Comparison of ENCODE assay signal across 1 fruit fly cellular context in the genomic region with DNA sequence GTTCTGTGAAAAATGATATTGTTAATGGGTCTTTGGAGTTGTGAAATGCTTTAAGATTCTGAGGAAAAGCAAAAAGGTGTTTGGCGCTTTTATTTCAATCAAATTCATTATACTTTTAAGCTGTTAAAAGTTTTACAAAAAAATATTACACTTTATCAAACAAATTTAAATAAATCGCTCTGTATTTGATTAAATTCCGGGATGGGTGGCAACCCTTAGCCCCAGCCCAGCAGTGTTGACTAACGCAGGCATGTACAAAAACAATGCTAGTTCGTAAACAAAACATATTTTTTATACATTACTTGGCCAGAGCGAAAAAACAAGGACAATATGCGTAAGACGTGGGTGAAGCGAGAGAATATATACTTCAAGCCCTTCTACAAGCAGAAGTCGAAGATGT.
TF ChIP-seq lines count a peak whose summit lies in the region.

A gene (plus strand): TSS at position 228 of the 400 bp plus-strand sequence.

TF ChIP-seq in whole organism, embryonic, 481 proteins besides CTCF, POLR2A, EP300 and RAD21 (continued from another document and continues in another):
- TF ChIP-seq sens (GFP tag; lab: Kevin White, UChicago): peak; percentile 92
- TF ChIP-seq CG14710 (tag; optimal IDR thresholded peaks at IDR 0.05; lab: Kevin White, UChicago): peak; percentile 62
- no peak for TF ChIP-seq bigmax (GFP tag; optimal IDR thresholded peaks at IDR 0.05; lab: Kevin White, UChicago)
- peak; percentile 76 for TF ChIP-seq PHDP (tag; optimal IDR thresholded peaks at IDR 0.05; lab: Kevin White, UChicago)
- no peak for TF ChIP-seq peb (GFP tag; IDR thresholded peaks at IDR 0.05; lab: Robert Waterston, UW)
- TF ChIP-seq exex (tag; optimal IDR thresholded peaks at IDR 0.05; lab: Kevin White, UChicago): peak; percentile 39
- peak; percentile 66 for TF ChIP-seq Ets97D (GFP tag; optimal IDR thresholded peaks at IDR 0.05; lab: Kevin White, UChicago)
- TF ChIP-seq Sox102F (GFP tag; optimal IDR thresholded peaks at IDR 0.05; lab: Kevin White, UChicago): peak; percentile 51
- no peak for TF ChIP-seq Optix (GFP tag; IDR thresholded peaks at IDR 0.05; lab: Robert Waterston, UW)
- TF ChIP-seq CrebB (tag; optimal IDR thresholded peaks at IDR 0.05; lab: Kevin White, UChicago): peak; percentile 34
- TF ChIP-seq CG33557 (GFP tag; optimal IDR thresholded peaks at IDR 0.05; lab: Kevin White, UChicago): peak; percentile 40
- peak; percentile 33 for TF ChIP-seq Ssrp (tag; optimal IDR thresholded peaks at IDR 0.05; lab: Kevin White, UChicago)
- TF ChIP-seq hth (optimal IDR thresholded peaks at IDR 0.05; lab: Kevin White, UChicago): no peak
- no peak for TF ChIP-seq CG6254 (GFP tag; optimal IDR thresholded peaks at IDR 0.05; lab: Kevin White, UChicago)
- TF ChIP-seq Mrtf (GFP tag; IDR thresholded peaks at IDR 0.05; lab: Robert Waterston, UW): no peak
- TF ChIP-seq H15 (GFP tag; IDR thresholded peaks at IDR 0.05; lab: Robert Waterston, UW): no peak; the same call in 2 of the 3 replicates
- TF ChIP-seq z (GFP tag; IDR thresholded peaks at IDR 0.05; lab: Robert Waterston, UW): no peak
- TF ChIP-seq Hr51 (GFP tag; optimal IDR thresholded peaks at IDR 0.05; lab: Kevin White, UChicago): peak; percentile 54 to 62
- peak; percentile 14 for TF ChIP-seq slp2 (GFP tag; optimal IDR thresholded peaks at IDR 0.05; lab: Kevin White, UChicago)
- TF ChIP-seq schlank (tag; optimal IDR thresholded peaks at IDR 0.05; lab: Kevin White, UChicago): peak; percentile 34
- no peak for TF ChIP-seq tll (GFP tag; optimal IDR thresholded peaks at IDR 0.05; lab: Kevin White, UChicago)
- peak; percentile 36 for TF ChIP-seq Sry-δ (GFP tag; optimal IDR thresholded peaks at IDR 0.05; lab: Kevin White, UChicago)
- TF ChIP-seq bowl (GFP tag; IDR thresholded peaks at IDR 0.05; lab: Robert Waterston, UW): no peak
- TF ChIP-seq CG10959 (GFP tag; IDR thresholded peaks at IDR 0.05; lab: Robert Waterston, UW): no peak
- no peak for TF ChIP-seq danr (GFP tag; IDR thresholded peaks at IDR 0.05; lab: Robert Waterston, UW)
- 0 out of 4 replicates have a peak, but pooled peaks have one; percentile 5 for TF ChIP-seq Gug (GFP tag; IDR thresholded peaks at IDR 0.05; lab: Robert Waterston, UW)
- TF ChIP-seq row (GFP tag; IDR thresholded peaks at IDR 0.05; lab: Robert Waterston, UW): peak; percentile 85
- peak; percentile 58 for TF ChIP-seq CG12769 (tag; optimal IDR thresholded peaks at IDR 0.05; lab: Kevin White, UChicago)
- peak; percentile 23 for TF ChIP-seq CG3407 (GFP tag; optimal IDR thresholded peaks at IDR 0.05; lab: Kevin White, UChicago)
- TF ChIP-seq CG11456 (GFP tag; IDR thresholded peaks at IDR 0.05; lab: Robert Waterston, UW): peak; percentile 72; the same call in 2 of the 3 replicates
- TF ChIP-seq grn (GFP tag; optimal IDR thresholded peaks at IDR 0.05; lab: Kevin White, UChicago): no peak
- peak; percentile 55 for TF ChIP-seq CG13287 (GFP tag; IDR thresholded peaks at IDR 0.05; lab: Robert Waterston, UW; ENCODE audit: partially characterized antibody)
- TF ChIP-seq Nf-YB (GFP tag; optimal IDR thresholded peaks at IDR 0.05; lab: Kevin White, UChicago): peak; percentile 28
- peak; percentile 80 for TF ChIP-seq lab (GFP tag; optimal IDR thresholded peaks at IDR 0.05; lab: Kevin White, UChicago)
- TF ChIP-seq Fer2 (tag; optimal IDR thresholded peaks at IDR 0.05; lab: Kevin White, UChicago): peak; percentile 33
- TF ChIP-seq CoRest (tag; optimal IDR thresholded peaks at IDR 0.05; lab: Kevin White, UChicago): peak; percentile 59
- peak; percentile 40 for TF ChIP-seq HHEX (GFP tag; optimal IDR thresholded peaks at IDR 0.05; lab: Kevin White, UChicago)
- peak; percentile 70 for TF ChIP-seq CG17385 (GFP tag; optimal IDR thresholded peaks at IDR 0.05; lab: Kevin White, UChicago)
- TF ChIP-seq CG43689 (GFP tag; IDR thresholded peaks at IDR 0.05; lab: Robert Waterston, UW): no peak
- TF ChIP-seq CG11696 (GFP tag; IDR thresholded peaks at IDR 0.05; lab: Robert Waterston, UW): no peak
- peak; percentile 71 for TF ChIP-seq Xrp1 (GFP tag; IDR thresholded peaks at IDR 0.05; lab: Robert Waterston, UW)
- peak; percentile 85 for TF ChIP-seq CG9932 (GFP tag; IDR thresholded peaks at IDR 0.05; lab: Robert Waterston, UW)
- 0 out of 2 replicates have a peak, but pooled peaks have one; percentile 46 for TF ChIP-seq H2.0 (GFP tag; IDR thresholded peaks at IDR 0.05; lab: Robert Waterston, UW)
- TF ChIP-seq Abd-B (GFP tag; optimal IDR thresholded peaks at IDR 0.05; lab: Kevin White, UChicago): peak; percentile 1
- 0 out of 2 replicates have a peak, but pooled peaks have one; percentile 25 for TF ChIP-seq sna (GFP tag; IDR thresholded peaks at IDR 0.05; lab: Robert Waterston, UW; ENCODE audit: partially characterized antibody)
- no peak for TF ChIP-seq pfk (GFP tag; optimal IDR thresholded peaks at IDR 0.05; lab: Kevin White, UChicago)
- TF ChIP-seq CG16863 (GFP tag; optimal IDR thresholded peaks at IDR 0.05; lab: Kevin White, UChicago): peak; percentile 58
- TF ChIP-seq CG9727 (GFP tag; optimal IDR thresholded peaks at IDR 0.05; lab: Kevin White, UChicago): peak; percentile 40
- TF ChIP-seq ase (GFP tag; IDR thresholded peaks at IDR 0.05; lab: Robert Waterston, UW): no peak
- TF ChIP-seq wdn (GFP tag; IDR thresholded peaks at IDR 0.05; lab: Robert Waterston, UW): no peak
- TF ChIP-seq toy (GFP tag; IDR thresholded peaks at IDR 0.05; lab: Robert Waterston, UW): no peak
- TF ChIP-seq Rx (GFP tag; IDR thresholded peaks at IDR 0.05; lab: Robert Waterston, UW): no peak
- TF ChIP-seq unpg (GFP tag; optimal IDR thresholded peaks at IDR 0.05; lab: Kevin White, UChicago): peak; percentile 64
- no peak for TF ChIP-seq da (GFP tag; optimal IDR thresholded peaks at IDR 0.05; lab: Kevin White, UChicago)
- peak; percentile 77 for TF ChIP-seq CG3281 (GFP tag; optimal IDR thresholded peaks at IDR 0.05; lab: Kevin White, UChicago)
- no peak for TF ChIP-seq Ravus (GFP tag; IDR thresholded peaks at IDR 0.05; lab: Robert Waterston, UW)
- peak; percentile 62 for TF ChIP-seq pzg (GFP tag; optimal IDR thresholded peaks at IDR 0.05; lab: Kevin White, UChicago)
- peak; percentile 63 for TF ChIP-seq repo (GFP tag; optimal IDR thresholded peaks at IDR 0.05; lab: Kevin White, UChicago)
- peak; percentile 20 for TF ChIP-seq pnt (GFP tag; optimal IDR thresholded peaks at IDR 0.05; lab: Kevin White, UChicago)
- TF ChIP-seq CG5245 (GFP tag; optimal IDR thresholded peaks at IDR 0.05; lab: Kevin White, UChicago): peak; percentile 34
- TF ChIP-seq chm (GFP tag; IDR thresholded peaks at IDR 0.05; lab: Robert Waterston, UW): peak; percentile 77; the same call in 1 of the 2 replicates
- no peak for TF ChIP-seq CG12236 (GFP tag; optimal IDR thresholded peaks at IDR 0.05; lab: Kevin White, UChicago)
- no peak for TF ChIP-seq pb (GFP tag; optimal IDR thresholded peaks at IDR 0.05; lab: Kevin White, UChicago)
- TF ChIP-seq gsb-n (tag; optimal IDR thresholded peaks at IDR 0.05; lab: Kevin White, UChicago): no peak
- no peak for TF ChIP-seq Stat92E (GFP tag; optimal IDR thresholded peaks at IDR 0.05; lab: Kevin White, UChicago)
- TF ChIP-seq aop (GFP tag; IDR thresholded peaks at IDR 0.05; lab: Robert Waterston, UW): no peak
- TF ChIP-seq CG8359 (GFP tag; optimal IDR thresholded peaks at IDR 0.05; lab: Kevin White, UChicago; ENCODE audit: borderline replicate concordance): no peak
- TF ChIP-seq zf30C (GFP tag; optimal IDR thresholded peaks at IDR 0.05; lab: Kevin White, UChicago): peak; percentile 63
- peak; percentile 58; the same call in 1 of the 3 replicates for TF ChIP-seq CG17361 (GFP tag; IDR thresholded peaks at IDR 0.05; lab: Robert Waterston, UW)
- peak; percentile 13 for TF ChIP-seq CG8089 (GFP tag; optimal IDR thresholded peaks at IDR 0.05; lab: Kevin White, UChicago)
- TF ChIP-seq HLHmδ (GFP tag; optimal IDR thresholded peaks at IDR 0.05; lab: Kevin White, UChicago): no peak
- TF ChIP-seq Mad (GFP tag; optimal IDR thresholded peaks at IDR 0.05; lab: Kevin White, UChicago): peak; percentile 56
- peak; percentile 14 for TF ChIP-seq CG31365 (tag; optimal IDR thresholded peaks at IDR 0.05; lab: Kevin White, UChicago)
- TF ChIP-seq Dad (GFP tag; optimal IDR thresholded peaks at IDR 0.05; lab: Kevin White, UChicago): peak; percentile 50
- TF ChIP-seq CG2678 (tag; optimal IDR thresholded peaks at IDR 0.05; lab: Kevin White, UChicago): peak; percentile 68
- no peak for TF ChIP-seq inv (GFP tag; IDR thresholded peaks at IDR 0.05; lab: Robert Waterston, UW; ENCODE audit: partially characterized antibody)
- TF ChIP-seq CG2875 (GFP tag; optimal IDR thresholded peaks at IDR 0.05; lab: Kevin White, UChicago): peak; percentile 11
- TF ChIP-seq CG30020 (tag; optimal IDR thresholded peaks at IDR 0.05; lab: Kevin White, UChicago): peak; percentile 32
- TF ChIP-seq Chrac-16 (GFP tag; optimal IDR thresholded peaks at IDR 0.05; lab: Kevin White, UChicago): peak; percentile 55
- peak; percentile 73 for TF ChIP-seq sqz (GFP tag; optimal IDR thresholded peaks at IDR 0.05; lab: Kevin White, UChicago)
- TF ChIP-seq CG1832 (GFP tag; optimal IDR thresholded peaks at IDR 0.05; lab: Kevin White, UChicago): no peak
- no peak for TF ChIP-seq CG14667 (GFP tag; IDR thresholded peaks at IDR 0.05; lab: Robert Waterston, UW)
- no peak for TF ChIP-seq CG9797 (GFP tag; optimal IDR thresholded peaks at IDR 0.05; lab: Kevin White, UChicago)
- peak; percentile 68 for TF ChIP-seq NfI (GFP tag; optimal IDR thresholded peaks at IDR 0.05; lab: Kevin White, UChicago)
- TF ChIP-seq CG12155 (GFP tag; optimal IDR thresholded peaks at IDR 0.05; lab: Kevin White, UChicago): peak; percentile 65
- no peak for TF ChIP-seq CG9876 (GFP tag; optimal IDR thresholded peaks at IDR 0.05; lab: Kevin White, UChicago)
- TF ChIP-seq kni (GFP tag; optimal IDR thresholded peaks at IDR 0.05; lab: Kevin White, UChicago): no peak
- TF ChIP-seq pum (GFP tag; optimal IDR thresholded peaks at IDR 0.05; lab: Kevin White, UChicago): peak; percentile 43
- peak; percentile 81 for TF ChIP-seq CHES-1-like (GFP tag; optimal IDR thresholded peaks at IDR 0.05; lab: Kevin White, UChicago)
- peak; percentile 38; the same call in 1 of the 2 replicates for TF ChIP-seq CG5953 (GFP tag; IDR thresholded peaks at IDR 0.05; lab: Robert Waterston, UW)
- peak; percentile 52 for TF ChIP-seq CG18764 (GFP tag; optimal IDR thresholded peaks at IDR 0.05; lab: Kevin White, UChicago)
- TF ChIP-seq wor (GFP tag; IDR thresholded peaks at IDR 0.05; lab: Robert Waterston, UW): no peak
- TF ChIP-seq Dp (GFP tag; optimal IDR thresholded peaks at IDR 0.05; lab: Kevin White, UChicago): peak; percentile 71
- TF ChIP-seq crp (GFP tag; optimal IDR thresholded peaks at IDR 0.05; lab: Kevin White, UChicago): peak in 1 of 2 experiments; percentile 60
- TF ChIP-seq mam (GFP tag; optimal IDR thresholded peaks at IDR 0.05; lab: Kevin White, UChicago): peak; percentile 76
- peak; percentile 71 for TF ChIP-seq bab2 (GFP tag; optimal IDR thresholded peaks at IDR 0.05; lab: Kevin White, UChicago)
- TF ChIP-seq caup (GFP tag; optimal IDR thresholded peaks at IDR 0.05; lab: Kevin White, UChicago; ENCODE audit: severe bottlenecking): peak; percentile 74
- peak; percentile 66 for TF ChIP-seq CG1603 (tag; optimal IDR thresholded peaks at IDR 0.05; lab: Kevin White, UChicago)
- TF ChIP-seq CG4617 (GFP tag; optimal IDR thresholded peaks at IDR 0.05; lab: Kevin White, UChicago; ENCODE audit: borderline replicate concordance): peak; percentile 88
- peak; percentile 53 for TF ChIP-seq dmrt99B (tag; optimal IDR thresholded peaks at IDR 0.05; lab: Kevin White, UChicago)
- peak; percentile 46; the same call in 1 of the 3 replicates for TF ChIP-seq zfh1 (GFP tag; IDR thresholded peaks at IDR 0.05; lab: Robert Waterston, UW)
- TF ChIP-seq Doc2 (GFP tag; IDR thresholded peaks at IDR 0.05; lab: Robert Waterston, UW): no peak
- peak; percentile 8 for TF ChIP-seq Vsx1 (GFP tag; optimal IDR thresholded peaks at IDR 0.05; lab: Kevin White, UChicago)
- no peak for TF ChIP-seq ap (GFP tag; IDR thresholded peaks at IDR 0.05; lab: Robert Waterston, UW)
- TF ChIP-seq sob (GFP tag; IDR thresholded peaks at IDR 0.05; lab: Robert Waterston, UW): peak; percentile 58; the same call in 1 of the 2 replicates
- peak in 1 of 2 experiments; percentile 29 for TF ChIP-seq insv (GFP tag; optimal IDR thresholded peaks at IDR 0.05; lab: Kevin White, UChicago)
- TF ChIP-seq CG14860 (GFP tag; IDR thresholded peaks at IDR 0.05; lab: Robert Waterston, UW; ENCODE audit: partially characterized antibody): no peak
- peak; percentile 56 for TF ChIP-seq HmgD (GFP tag; optimal IDR thresholded peaks at IDR 0.05; lab: Kevin White, UChicago)
- peak; percentile 59 for TF ChIP-seq CG13624 (GFP tag; optimal IDR thresholded peaks at IDR 0.05; lab: Kevin White, UChicago)
- peak; percentile 36 for TF ChIP-seq Sox100B (GFP tag; optimal IDR thresholded peaks at IDR 0.05; lab: Kevin White, UChicago)
- TF ChIP-seq D19A (tag; optimal IDR thresholded peaks at IDR 0.05; lab: Kevin White, UChicago): peak; percentile 58
- TF ChIP-seq gt (GFP tag; IDR thresholded peaks at IDR 0.05; lab: Robert Waterston, UW): no peak
- TF ChIP-seq cg (GFP tag; optimal IDR thresholded peaks at IDR 0.05; lab: Kevin White, UChicago): no peak
- peak; percentile 75 for TF ChIP-seq HLH54F (GFP tag; optimal IDR thresholded peaks at IDR 0.05; lab: Kevin White, UChicago)
- no peak for TF ChIP-seq jing (GFP tag; optimal IDR thresholded peaks at IDR 0.05; lab: Kevin White, UChicago)
- TF ChIP-seq cad (GFP tag; optimal IDR thresholded peaks at IDR 0.05; lab: Kevin White, UChicago): no peak
- TF ChIP-seq CG12219 (GFP tag; optimal IDR thresholded peaks at IDR 0.05; lab: Kevin White, UChicago): peak; percentile 29
- peak; percentile 79 for TF ChIP-seq CG33213 (GFP tag; optimal IDR thresholded peaks at IDR 0.05; lab: Kevin White, UChicago)
- no peak for TF ChIP-seq CG8478 (optimal IDR thresholded peaks at IDR 0.05; lab: Kevin White, UChicago)
- TF ChIP-seq pho (GFP tag; optimal IDR thresholded peaks at IDR 0.05; lab: Kevin White, UChicago): peak; percentile 68
- TF ChIP-seq her (GFP tag; optimal IDR thresholded peaks at IDR 0.05; lab: Kevin White, UChicago): peak; percentile 63
- TF ChIP-seq shn (GFP tag; optimal IDR thresholded peaks at IDR 0.05; lab: Kevin White, UChicago): peak; percentile 34
- TF ChIP-seq CG9609 (GFP tag; optimal IDR thresholded peaks at IDR 0.05; lab: Kevin White, UChicago): peak; percentile 53
- TF ChIP-seq CG1233 (GFP tag; optimal IDR thresholded peaks at IDR 0.05; lab: Kevin White, UChicago): peak; percentile 53
- TF ChIP-seq stwl (tag; optimal IDR thresholded peaks at IDR 0.05; lab: Kevin White, UChicago): peak; percentile 89
- no peak for TF ChIP-seq CG10462 (GFP tag; optimal IDR thresholded peaks at IDR 0.05; lab: Kevin White, UChicago)
- peak; percentile 69 for TF ChIP-seq nom (GFP tag; optimal IDR thresholded peaks at IDR 0.05; lab: Kevin White, UChicago)
